Fruit fly (Drosophila melanogaster): ENCODE data around the gene Tyler.

dm6 chrX:19645873-19646541 lies 34.7 kb downstream of the Tyler start, which contains the start of gene Arp10:
- TF ChIP-seq CG16779 (tag; optimal IDR thresholded peaks at IDR 0.05) (no peak), fd59A (GFP tag; optimal IDR thresholded peaks at IDR 0.05) (no peak), CG11294 (GFP tag; IDR thresholded peaks at IDR 0.05) (no peak), Eip93F (GFP tag; optimal IDR thresholded peaks at IDR 0.05) (no peak), CG3032 (tag; optimal IDR thresholded peaks at IDR 0.05) (peak; percentile 12), Hr38 (GFP tag; optimal IDR thresholded peaks at IDR 0.05) (no peak), Gug (GFP tag; IDR thresholded peaks at IDR 0.05) (no peak), CG11762 (GFP tag; optimal IDR thresholded peaks at IDR 0.05; ENCODE audit: insufficient read depth) (no peak), CG11902 (GFP tag; optimal IDR thresholded peaks at IDR 0.05) (no peak)
